Worm (Caenorhabditis elegans) whole organism, L2 larva: Measurements from ENCODE around the gene srab-4.

Experiments used
- C34F6.9 ChIP-seq: fragments of 150-350 bp; optimal IDR thresholded peaks from 2 replicates; lab custom pipeline; 2014; ENCODE audit warnings: missing biosample characterization, missing genetic modification characterization
- F13H6.1 ChIP-seq: sonication (generic microtip); optimal IDR thresholded peaks from 2 replicates; lab custom pipeline; 2016; ENCODE audit warnings: missing genetic modification characterization, missing compliant biosample characterization
- R02D3.7 ChIP-seq: fragments of 150-350 bp; optimal IDR thresholded peaks from 2 replicates; lab custom pipeline; 2014; ENCODE audit warnings: missing biosample characterization, missing genetic modification characterization
- Y55F3AM.14 ChIP-seq: fragments of 200-800 bp; sonication (Bioruptor generic); optimal IDR thresholded peaks from 2 replicates; lab custom pipeline; 2018; ENCODE audit warnings: mild to moderate bottlenecking, missing genetic modification characterization, missing compliant biosample characterization
- alr-1 ChIP-seq: fragments of 150-350 bp; optimal IDR thresholded peaks from 2 replicates; lab custom pipeline; 2014; ENCODE audit warnings: missing biosample characterization, missing genetic modification characterization
- aly-2 ChIP-seq: fragments of 150-350 bp; optimal IDR thresholded peaks from 2 replicates; lab custom pipeline; 2014; ENCODE audit warnings: missing biosample characterization, missing genetic modification characterization
- ama-1 ChIP-seq: fragments of 150-350 bp; optimal IDR thresholded peaks from 2 replicates; lab custom pipeline; 2018; ENCODE audit warnings: inconsistent platforms
- ceh-16 ChIP-seq: fragments of 150-350 bp; optimal IDR thresholded peaks from 2 replicates; lab custom pipeline; 2014; ENCODE audit warnings: missing biosample characterization, missing genetic modification characterization
- ceh-82 ChIP-seq: fragments of 150-350 bp; optimal IDR thresholded peaks from 2 replicates; lab custom pipeline; 2014; ENCODE audit warnings: missing biosample characterization, missing genetic modification characterization
- dmd-4 ChIP-seq: sonication (generic microtip); optimal IDR thresholded peaks from 2 replicates; lab custom pipeline; 2017; ENCODE audit warnings: missing biosample characterization, missing genetic modification characterization
- egl-27 ChIP-seq: sonication (generic microtip); optimal IDR thresholded peaks from 3 replicates; lab custom pipeline; 2017; ENCODE audit warnings: missing biosample characterization, missing genetic modification reagents, missing genetic modification characterization
- elt-3 ChIP-seq: sonication (generic microtip); optimal IDR thresholded peaks from 2 replicates; lab custom pipeline; 2017; ENCODE audit warnings: missing biosample characterization, missing genetic modification characterization
- fos-1 ChIP-seq: fragments of 150-350 bp; optimal IDR thresholded peaks from 2 replicates; lab custom pipeline; 2014; ENCODE audit warnings: missing biosample characterization, missing genetic modification characterization
- gmeb-1 ChIP-seq: fragments of 150-350 bp; optimal IDR thresholded peaks from 2 replicates; lab custom pipeline; 2014; ENCODE audit warnings: missing biosample characterization, missing genetic modification characterization
- lin-11 ChIP-seq: fragments of 150-350 bp; sonication (generic microtip); optimal IDR thresholded peaks from 2 replicates; lab custom pipeline; 2014; ENCODE audit warnings: missing biosample characterization, missing genetic modification characterization, inconsistent platforms, mixed read lengths
- lin-13 ChIP-seq: fragments of 150-350 bp; optimal IDR thresholded peaks from 2 replicates; lab custom pipeline; 2014; ENCODE audit warnings: missing biosample characterization, missing genetic modification reagents, missing genetic modification characterization
- lin-39 ChIP-seq: fragments of 150-350 bp; optimal IDR thresholded peaks from 2 replicates; lab custom pipeline; 2014; ENCODE audit warnings: missing biosample characterization, missing genetic modification reagents, missing genetic modification characterization
- lsy-2 ChIP-seq, 2 experiments: fragments of 150-350 bp in 1 of 2; sonication (generic microtip) in 1 of 2; optimal IDR thresholded peaks; 2 replicates each; lab custom pipeline; 2014 to 2017; ENCODE audit warnings: missing biosample characterization in 2 of 2, missing genetic modification characterization in 2 of 2
- mab-5 ChIP-seq: fragments of 150-350 bp; optimal IDR thresholded peaks from 2 replicates; lab custom pipeline; 2014; ENCODE audit warnings: missing biosample characterization, missing genetic modification characterization
- mdl-1 ChIP-seq, 2 experiments: fragments of 150-350 bp in 1 of 2; sonication (generic microtip) in 1 of 2; optimal IDR thresholded peaks; 2 replicates each; lab custom pipeline; 2017; ENCODE audit warnings: missing biosample characterization in 2 of 2, missing genetic modification characterization in 2 of 2
- nhr-10 ChIP-seq: sonication (generic microtip); optimal IDR thresholded peaks from 2 replicates; lab custom pipeline; 2017; ENCODE audit warnings: missing biosample characterization, missing genetic modification characterization
- nhr-11 ChIP-seq: fragments of 150-350 bp; optimal IDR thresholded peaks from 2 replicates; lab custom pipeline; 2014; ENCODE audit warnings: missing biosample characterization, missing genetic modification characterization
- nhr-12 ChIP-seq: fragments of 150-350 bp; optimal IDR thresholded peaks from 2 replicates; lab custom pipeline; 2014; ENCODE audit warnings: missing biosample characterization, missing genetic modification characterization
- nhr-129 ChIP-seq: fragments of 150-350 bp; optimal IDR thresholded peaks from 2 replicates; lab custom pipeline; 2014; ENCODE audit warnings: missing biosample characterization, missing genetic modification characterization
- nhr-23 ChIP-seq: fragments of 150-350 bp; optimal IDR thresholded peaks from 2 replicates; lab custom pipeline; 2014; ENCODE audit warnings: missing biosample characterization, missing genetic modification reagents, missing genetic modification characterization
- nhr-237 ChIP-seq: fragments of 150-350 bp; optimal IDR thresholded peaks from 2 replicates; lab custom pipeline; 2014; ENCODE audit warnings: missing biosample characterization, missing genetic modification characterization
- nhr-77 ChIP-seq: fragments of 150-350 bp; optimal IDR thresholded peaks from 2 replicates; lab custom pipeline; 2014; ENCODE audit warnings: missing biosample characterization, missing genetic modification characterization
- peb-1 ChIP-seq: fragments of 150-350 bp; optimal IDR thresholded peaks from 2 replicates; lab custom pipeline; 2014; ENCODE audit warnings: missing biosample characterization, missing genetic modification characterization
- sem-4 ChIP-seq: fragments of 150-350 bp; optimal IDR thresholded peaks from 2 replicates; lab custom pipeline; 2014; ENCODE audit warnings: missing biosample characterization, missing genetic modification reagents, missing genetic modification characterization
- skn-1 ChIP-seq: sonication (generic microtip); optimal IDR thresholded peaks from 2 replicates; lab custom pipeline; 2017; ENCODE audit warnings: missing biosample characterization, missing genetic modification characterization
- sma-3 ChIP-seq: sonication (generic microtip); optimal IDR thresholded peaks from 2 replicates; lab custom pipeline; 2016; ENCODE audit warnings: missing genetic modification reagents, missing genetic modification characterization, missing compliant biosample characterization
- snpc-4 ChIP-seq: fragments of 150-350 bp; optimal IDR thresholded peaks from 2 replicates; lab custom pipeline; 2014; ENCODE audit warnings: missing biosample characterization, missing genetic modification characterization
- unc-62 ChIP-seq: fragments of 150-350 bp; optimal IDR thresholded peaks from 2 replicates; lab custom pipeline; 2014; ENCODE audit warnings: missing biosample characterization, missing genetic modification reagents, missing genetic modification characterization
- zag-1 ChIP-seq: fragments of 150-350 bp; optimal IDR thresholded peaks from 2 replicates; lab custom pipeline; 2014; ENCODE audit warnings: missing biosample characterization, missing genetic modification characterization
- ztf-1 ChIP-seq: fragments of 200-800 bp; sonication (Bioruptor generic); conservative IDR thresholded peaks from 2 replicates; pipeline ENCODE4 v1.3.6; 2022; ENCODE audit warnings: missing genetic modification characterization, missing compliant biosample characterization
- ztf-11 ChIP-seq: sonication (generic microtip); optimal IDR thresholded peaks from 2 replicates; lab custom pipeline; 2017; ENCODE audit warnings: missing biosample characterization, missing genetic modification characterization
- ztf-4 ChIP-seq: fragments of 150-350 bp; optimal IDR thresholded peaks from 2 replicates; lab custom pipeline; 2014; ENCODE audit warnings: missing biosample characterization, missing genetic modification characterization

The srab-4 gene

DNA sequence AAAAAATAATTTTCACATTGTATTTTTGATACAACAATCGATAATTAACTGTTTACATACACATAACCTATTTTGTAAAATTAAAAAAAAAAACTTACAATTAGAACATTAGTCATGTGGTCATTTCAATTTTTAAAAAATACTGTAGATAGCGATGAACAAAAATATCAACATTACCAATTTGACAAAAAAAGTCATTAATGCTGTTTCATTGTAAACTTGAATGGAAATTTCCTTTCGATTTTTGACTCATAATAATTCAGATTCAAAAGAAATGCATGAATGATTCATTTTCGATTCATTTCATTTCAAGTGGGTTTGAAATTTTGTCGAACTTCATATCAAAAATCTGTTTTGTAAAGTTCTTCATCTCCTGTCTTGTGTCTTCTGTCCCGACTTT is 5.5 kb downstream of the srab-4 start, which contains the start of gene C33G8.2:
TSS of gene C33G8.2 (plus strand) at position 301 of the 400 bp plus-strand sequence.
- TF ChIP-seq Y55F3AM.14 (GFP tag; lab: Kevin White, UChicago) (no peak), ama-1 (no peak), ztf-4 (tag; lab: Kevin White, UChicago) (no peak), snpc-4 (tag; lab: Kevin White, UChicago) (no peak), skn-1 (tag; lab: Kevin White, UChicago) (no peak), R02D3.7 (tag; lab: Kevin White, UChicago) (no peak)

- no peak for TF ChIP-seq fos-1 (tag; lab: Kevin White, UChicago)
- TF ChIP-seq mab-5: no peak
- TF ChIP-seq Y55F3AM.14 (GFP tag; lab: Kevin White, UChicago): no peak
- no peak for TF ChIP-seq dmd-4 (tag; lab: Kevin White, UChicago)
- no peak for TF ChIP-seq gmeb-1 (tag; lab: Kevin White, UChicago)
- TF ChIP-seq alr-1 (tag; lab: Kevin White, UChicago): no peak
- no peak for TF ChIP-seq lin-39
- TF ChIP-seq F13H6.1 (tag; lab: Kevin White, UChicago): no peak
- TF ChIP-seq ztf-11 (tag; lab: Kevin White, UChicago): no peak
- no peak for TF ChIP-seq nhr-237 (tag; lab: Kevin White, UChicago)
- no peak for TF ChIP-seq R02D3.7 (tag; lab: Kevin White, UChicago)
- no peak for TF ChIP-seq lin-11 (tag; lab: Kevin White, UChicago)
- no peak for TF ChIP-seq peb-1 (tag; lab: Kevin White, UChicago)
- no peak for TF ChIP-seq sem-4 (tag; lab: Kevin White, UChicago)
- no peak for TF ChIP-seq zag-1
- no peak for TF ChIP-seq nhr-10 (tag; lab: Kevin White, UChicago)
- no peak for TF ChIP-seq ztf-4 (tag; lab: Kevin White, UChicago)
- no peak for TF ChIP-seq aly-2 (tag; lab: Kevin White, UChicago)
- no peak for TF ChIP-seq sma-3 (GFP tag; lab: Kevin White, UChicago)
- TF ChIP-seq ama-1: no peak
Measured at ce11 chrV:7012617-7013016, 8.7 kb downstream of the srab-4 start, which contains the start of gene srw-127. Gene srw-127 (plus strand): TSS chrV:7012917.

- TF ChIP-seq lsy-2 (tag; optimal IDR thresholded peaks at IDR 0.05; lab: Kevin White, UChicago) (no peak), ztf-4 (tag; lab: Kevin White, UChicago) (no peak), snpc-4 (tag; lab: Kevin White, UChicago) (no peak), ceh-82 (no peak), zag-1 (no peak), nhr-23 (tag; lab: Kevin White, UChicago) (no peak), nhr-11 (tag; lab: Kevin White, UChicago) (no peak), elt-3 (no peak), gmeb-1 (tag; lab: Kevin White, UChicago) (no peak), dmd-4 (tag; lab: Kevin White, UChicago) (no peak), unc-62 (GFP tag; lab: Kevin White, UChicago) (no peak), ama-1 (no peak), nhr-77 (tag; lab: Kevin White, UChicago) (no peak), aly-2 (tag; lab: Kevin White, UChicago) (no peak), lin-11 (tag; lab: Kevin White, UChicago) (no peak)
Measured at ce11 chrV:7015872-7016271, 11.9 kb downstream of the srab-4 start, which contains the start of gene C33G8.13. Gene C33G8.13 (minus strand): TSS chrV:7015972.

DNA sequence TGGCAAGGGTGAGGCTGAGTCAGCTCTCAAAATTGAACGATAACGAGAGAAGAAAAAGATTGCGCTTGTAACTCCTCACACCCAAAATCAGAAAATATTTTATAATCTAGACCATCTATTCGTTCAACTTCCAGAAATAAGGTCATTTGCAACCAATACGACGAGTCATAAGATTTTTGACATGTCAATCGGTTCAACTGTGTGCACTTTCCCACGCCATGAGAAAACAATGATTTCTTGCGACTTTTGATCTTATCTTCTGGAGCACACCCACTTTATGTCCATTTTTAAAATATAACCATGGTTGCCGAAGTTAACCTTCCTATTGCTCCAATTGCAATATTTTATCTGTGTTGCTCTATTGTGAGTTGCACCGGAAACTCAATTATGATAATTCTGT is 13.1 kb downstream of the srab-4 start, which contains the start of gene srsx-32:
TSS of gene srsx-32 (plus strand) at position 301 of the 400 bp plus-strand sequence.
- TF ChIP-seq lin-13 (GFP tag; lab: Kevin White, UChicago) (no peak), nhr-129 (tag; lab: Kevin White, UChicago) (no peak), alr-1 (tag; lab: Kevin White, UChicago) (no peak), egl-27 (tag; lab: Kevin White, UChicago) (no peak), ama-1 (no peak), snpc-4 (tag; lab: Kevin White, UChicago) (no peak), C34F6.9 (tag; lab: Kevin White, UChicago) (no peak), nhr-12 (tag; lab: Kevin White, UChicago) (no peak), ceh-16 (no peak), ztf-1 (GFP tag; lab: Robert Waterston, UW) (no peak), ceh-82 (no peak), mdl-1 (tag; optimal IDR thresholded peaks at IDR 0.05; lab: Kevin White, UChicago) (no peak), sem-4 (tag; lab: Kevin White, UChicago) (no peak), nhr-237 (tag; lab: Kevin White, UChicago) (no peak), dmd-4 (tag; lab: Kevin White, UChicago) (no peak), nhr-11 (tag; lab: Kevin White, UChicago) (no peak), gmeb-1 (tag; lab: Kevin White, UChicago) (no peak), elt-3 (no peak), Y55F3AM.14 (GFP tag; lab: Kevin White, UChicago) (no peak), R02D3.7 (tag; lab: Kevin White, UChicago) (no peak)
- TF ChIP-seq, all 48 proteins: peak for 0
